Fruit fly (Drosophila melanogaster): ENCODE data around the gene Peritrophin-15b.

Gene Peritrophin-15b

DNA sequence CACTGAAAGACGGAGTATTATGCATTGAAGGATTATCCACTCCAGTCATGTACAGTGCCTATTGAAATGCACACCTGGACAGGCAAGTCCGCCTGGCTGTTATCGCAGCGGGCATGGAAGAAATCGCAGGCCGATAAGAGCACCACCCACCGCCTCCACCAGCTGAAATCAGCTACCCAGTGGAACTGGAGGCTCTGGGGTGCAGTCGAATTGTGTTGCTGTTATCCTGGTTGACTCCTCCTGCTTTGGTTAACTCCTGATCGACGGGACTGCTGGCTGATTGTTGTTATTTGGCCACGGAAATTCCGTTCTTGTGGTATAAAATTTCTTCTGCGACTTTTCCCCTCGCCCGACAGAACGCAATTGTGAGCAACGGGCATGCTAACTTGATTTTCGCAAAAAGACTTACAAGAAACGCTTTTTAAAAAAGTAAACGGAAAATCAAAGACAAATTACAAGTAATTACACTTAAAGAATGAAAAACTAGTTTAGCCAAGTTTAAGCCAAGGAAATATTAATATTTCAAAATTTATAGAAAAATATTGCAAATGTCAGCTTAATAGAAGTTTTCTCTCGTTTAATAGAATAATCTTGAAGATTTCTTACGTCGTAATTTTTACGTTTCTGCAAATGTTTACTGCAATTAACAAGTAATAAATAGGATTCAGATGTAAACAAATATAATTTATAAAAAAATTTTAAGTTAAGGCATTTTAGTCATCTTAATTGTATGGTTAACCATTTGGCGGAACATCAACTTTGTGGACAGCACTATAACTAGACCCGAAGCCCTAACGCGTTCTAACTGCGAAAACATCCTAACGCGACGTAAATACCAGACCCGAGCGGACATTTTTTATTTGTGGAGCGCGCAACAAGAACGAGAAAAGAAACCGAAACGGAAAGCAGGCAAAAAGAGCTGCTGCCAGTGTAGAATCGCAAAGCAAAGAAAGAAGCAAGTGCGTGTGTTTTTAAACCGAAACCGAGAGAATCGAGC is 20.4 kb upstream of the Peritrophin-15b start, which contains the start of the genes CG13398 and Akap200 (continued):
- TF ChIP-seq nerfin-1 (tag; optimal IDR thresholded peaks at IDR 0.05) = no peak
- no peak for TF ChIP-seq tap (tag; optimal IDR thresholded peaks at IDR 0.05)
- TF ChIP-seq CG7839 (tag; optimal IDR thresholded peaks at IDR 0.05) = no peak
- peak; percentile 36; the same call in 1 of the 2 replicates for TF ChIP-seq ssp (GFP tag; IDR thresholded peaks at IDR 0.05)
- peak; percentile 46 for TF ChIP-seq CG8924 (tag; optimal IDR thresholded peaks at IDR 0.05)
- no peak for TF ChIP-seq cwo (GFP tag; optimal IDR thresholded peaks at IDR 0.05)
- peak; percentile 81 for TF ChIP-seq Myb (GFP tag; optimal IDR thresholded peaks at IDR 0.05)
- TF ChIP-seq Hr78 (GFP tag; optimal IDR thresholded peaks at IDR 0.05) = no peak
- no peak for TF ChIP-seq CG11504 (tag; optimal IDR thresholded peaks at IDR 0.05)
- TF ChIP-seq pzg (GFP tag; optimal IDR thresholded peaks at IDR 0.05) = peak; percentile 49
- TF ChIP-seq jigr1 (GFP tag; IDR thresholded peaks at IDR 0.05) = no peak
- TF ChIP-seq MESR4 (GFP tag; optimal IDR thresholded peaks at IDR 0.05) = peak; percentile 92
- no peak for TF ChIP-seq mirr (GFP tag; optimal IDR thresholded peaks at IDR 0.05)
- TF ChIP-seq CG7357 (GFP tag; IDR thresholded peaks at IDR 0.05) = no peak
- peak; percentile 90 for TF ChIP-seq sens (GFP tag)
- TF ChIP-seq Dref (GFP tag; IDR thresholded peaks at IDR 0.05) = 0 out of 2 replicates have a peak, but pooled peaks have one; percentile 20
- no peak for TF ChIP-seq toy (GFP tag; IDR thresholded peaks at IDR 0.05)
- TF ChIP-seq gro (GFP tag; optimal IDR thresholded peaks at IDR 0.05) = no peak
- peak; percentile 2 for TF ChIP-seq caup (GFP tag; optimal IDR thresholded peaks at IDR 0.05; ENCODE audit: severe bottlenecking)
- no peak for TF ChIP-seq Sox102F (GFP tag; optimal IDR thresholded peaks at IDR 0.05)
- TF ChIP-seq CG4328 (GFP tag; optimal IDR thresholded peaks at IDR 0.05) = no peak
- no peak for TF ChIP-seq CG6765 (GFP tag; optimal IDR thresholded peaks at IDR 0.05)
- TF ChIP-seq fd3F (GFP tag; optimal IDR thresholded peaks at IDR 0.05) = peak; percentile 5
- no peak for TF ChIP-seq Awh (GFP tag; IDR thresholded peaks at IDR 0.05)
- TF ChIP-seq org-1 (GFP tag; optimal IDR thresholded peaks at IDR 0.05) = no peak
- TF ChIP-seq CG7556 (GFP tag; optimal IDR thresholded peaks at IDR 0.05) = no peak
- peak; percentile 37 for TF ChIP-seq Ssrp (tag; optimal IDR thresholded peaks at IDR 0.05)
- TF ChIP-seq E2f2 (GFP tag; IDR thresholded peaks at IDR 0.05) = peak; percentile 45
- no peak for TF ChIP-seq Dfd (GFP tag; optimal IDR thresholded peaks at IDR 0.05)
- no peak for TF ChIP-seq run (tag; optimal IDR thresholded peaks at IDR 0.05)
- TF ChIP-seq Hsf (GFP tag; optimal IDR thresholded peaks at IDR 0.05) = peak; percentile 16
- TF ChIP-seq CG9817 (tag; optimal IDR thresholded peaks at IDR 0.05) = peak; percentile 33
- no peak for TF ChIP-seq lov (optimal IDR thresholded peaks at IDR 0.05)
- TF ChIP-seq lov (GFP tag; IDR thresholded peaks at IDR 0.05) = no peak
- TF ChIP-seq MBD-R2 (GFP tag; IDR thresholded peaks at IDR 0.05) = peak; percentile 58
- peak; percentile 36 for TF ChIP-seq fd96Cb (tag; optimal IDR thresholded peaks at IDR 0.05)
- TF ChIP-seq stwl (tag; optimal IDR thresholded peaks at IDR 0.05) = peak; percentile 1
- TF ChIP-seq H15 (GFP tag; IDR thresholded peaks at IDR 0.05) = no peak
- TF ChIP-seq CG3995 (GFP tag; optimal IDR thresholded peaks at IDR 0.05) = peak; percentile 75
- TF ChIP-seq Fer3 (tag; optimal IDR thresholded peaks at IDR 0.05) = no peak
- TF ChIP-seq CG4617 (GFP tag; optimal IDR thresholded peaks at IDR 0.05; ENCODE audit: borderline replicate concordance) = peak; percentile 72
